Fruit fly (Drosophila melanogaster) whole organism, adult: ENCODE measurements around the gene Ir75d.

Experiments
- CG12768 ChIP-seq: fragments of 200-800 bp; sonication (Bioruptor generic); optimal IDR thresholded peaks from 2 replicates; lab custom pipeline; 2017; ENCODE audit warnings: missing biosample characterization, missing genetic modification characterization, mild to moderate bottlenecking, moderate library complexity, missing genetic modification reagents
- CG5204 ChIP-seq: fragments of 200-800 bp; sonication (Bioruptor generic); optimal IDR thresholded peaks from 2 replicates; lab custom pipeline; 2016; ENCODE audit warnings: missing biosample characterization, missing genetic modification characterization
- CG7101 ChIP-seq: fragments of 200-800 bp; sonication (Bioruptor generic); optimal IDR thresholded peaks from 2 replicates; lab custom pipeline; 2018; ENCODE audit warnings: missing biosample characterization, mild to moderate bottlenecking, missing genetic modification characterization, moderate library complexity
- Mnt ChIP-seq: fragments of 200-800 bp; sonication (Bioruptor generic); optimal IDR thresholded peaks from 2 replicates; lab custom pipeline; 2016; ENCODE audit warnings: missing biosample characterization, mild to moderate bottlenecking, missing genetic modification characterization
- cic ChIP-seq: fragments of 200-800 bp; sonication (Bioruptor generic); optimal IDR thresholded peaks from 2 replicates; lab custom pipeline; 2017; ENCODE audit warnings: missing biosample characterization, mild to moderate bottlenecking, missing genetic modification characterization, moderate library complexity
- cnc ChIP-seq, 2 experiments: fragments of >200 bp; optimal IDR thresholded peaks; 2 replicates each; lab custom pipeline; 2017
- pad ChIP-seq: fragments of 200-800 bp; sonication (Bioruptor generic); optimal IDR thresholded peaks from 3 replicates; lab custom pipeline; 2017; ENCODE audit warnings: missing biosample characterization, missing genetic modification characterization, mild to moderate bottlenecking, moderate library complexity, missing genetic modification reagents

dm6 chr3L:18898086-18898470 lies 12.9 kb downstream of the Ir75d start, which contains the start of gene CG3902:
- peak; percentile 85 for TF ChIP-seq Mnt (GFP tag; lab: Kevin White, UChicago)
- peak; percentile 3 for TF ChIP-seq pad (GFP tag; lab: Kevin White, UChicago)
- TF ChIP-seq cic (GFP tag; lab: Kevin White, UChicago) = peak; percentile 61
- no peak for TF ChIP-seq cnc (optimal IDR thresholded peaks at IDR 0.05; lab: Kevin White, UChicago)
- peak; percentile 45 for TF ChIP-seq CG7101
- no peak for TF ChIP-seq CG12768 (GFP tag; lab: Kevin White, UChicago)
- no peak for TF ChIP-seq CG5204 (GFP tag; lab: Kevin White, UChicago)
